Worm (Caenorhabditis elegans) whole organism, L4/young adult: Measurements from ENCODE around the gene T16A9.5.

ENCODE experiments used
- dao-5 ChIP-seq: sonication (generic microtip); optimal IDR thresholded peaks from 2 replicates; lab custom pipeline; 2016; ENCODE audit warnings: missing genotype, missing genetic modification characterization, moderate library complexity, missing compliant biosample characterization
- him-1 ChIP-seq: sonication (generic microtip); optimal IDR thresholded peaks from 2 replicates; lab custom pipeline; 2016; ENCODE audit warnings: missing genotype, missing genetic modification reagents, missing genetic modification characterization, missing compliant biosample characterization

DNA sequence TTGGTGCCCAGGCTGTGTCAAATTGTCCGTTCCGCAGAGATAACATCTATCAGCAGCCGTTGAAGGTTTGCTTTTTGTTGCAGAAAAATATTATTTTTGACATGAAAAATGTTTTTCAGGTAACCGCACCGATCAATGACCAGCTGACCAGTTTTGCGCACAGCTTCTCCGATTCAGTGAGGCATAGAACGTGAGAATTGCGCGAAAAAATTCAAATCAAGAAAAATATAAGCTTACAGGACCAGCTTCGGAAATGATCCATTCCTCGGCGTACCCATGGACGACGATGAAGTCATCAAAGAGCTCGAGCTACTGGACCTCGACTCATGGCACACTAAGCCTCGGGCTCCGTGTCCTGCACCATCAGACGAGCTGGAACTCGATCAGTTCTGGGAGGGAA is 20.5 kb downstream of the T16A9.5 start:
- TF ChIP-seq him-1 (tag; lab: Kevin White, UChicago) (no peak), dao-5 (no peak)
